Worm (Caenorhabditis elegans) whole organism, L1 larva: Measurements from ENCODE around the gene acox-1.6.

Experiments used
- C16A3.4 ChIP-seq: fragments of 150-350 bp; optimal IDR thresholded peaks from 2 replicates; lab custom pipeline; 2014; ENCODE audit warnings: missing biosample characterization, missing genetic modification characterization
- aly-2 ChIP-seq: fragments of 150-350 bp; optimal IDR thresholded peaks from 2 replicates; lab custom pipeline; 2014; ENCODE audit warnings: missing biosample characterization, missing genetic modification characterization
- ama-1 ChIP-seq: fragments of 150-350 bp; optimal IDR thresholded peaks from 2 replicates; lab custom pipeline; 2014
- ceh-63 ChIP-seq: fragments of 200-800 bp; sonication (Bioruptor generic); optimal IDR thresholded peaks from 2 replicates; lab custom pipeline; 2018; ENCODE audit warnings: mild to moderate bottlenecking, missing genetic modification characterization, missing compliant biosample characterization
- mab-9 ChIP-seq: fragments of 200-800 bp; sonication (Bioruptor generic); IDR thresholded peaks from 2 replicates; pipeline ENCODE4 v1.3.6; 2022; ENCODE audit warnings: missing genetic modification reagents, missing genetic modification characterization, missing compliant biosample characterization
- nhr-76 ChIP-seq: sonication (generic microtip); optimal IDR thresholded peaks from 2 replicates; lab custom pipeline; 2017; ENCODE audit warnings: missing biosample characterization, missing genetic modification characterization
- pax-3 ChIP-seq: fragments of 200-800 bp; sonication (Bioruptor generic); optimal IDR thresholded peaks from 2 replicates; lab custom pipeline; 2018; ENCODE audit warnings: mild to moderate bottlenecking, missing genetic modification characterization, moderate library complexity, missing compliant biosample characterization
- skn-1 ChIP-seq: fragments of 150-350 bp; optimal IDR thresholded peaks from 2 replicates; lab custom pipeline; 2014; ENCODE audit warnings: missing biosample characterization, missing genetic modification characterization
- snpc-4 ChIP-seq: fragments of 150-350 bp; optimal IDR thresholded peaks from 2 replicates; lab custom pipeline; 2014; ENCODE audit warnings: missing biosample characterization, missing genetic modification characterization
- unc-86 ChIP-seq: sonication (generic microtip); optimal IDR thresholded peaks from 2 replicates; lab custom pipeline; 2016; ENCODE audit warnings: missing genetic modification characterization, missing compliant biosample characterization

ce11 chrX:15828059-15828458, 10.3 kb downstream of the acox-1.6 start, which contains the start of gene Y7A5A.20:
- no peak for TF ChIP-seq aly-2
- no peak for TF ChIP-seq snpc-4 (tag; lab: Kevin White, UChicago)
- TF ChIP-seq ama-1 (lab: Kevin White, UChicago): no peak
- no peak for TF ChIP-seq nhr-76
- no peak for TF ChIP-seq mab-9 (GFP tag; lab: Robert Waterston, UW)
- no peak for TF ChIP-seq unc-86 (tag; lab: Kevin White, UChicago)
- no peak for TF ChIP-seq pax-3 (tag; lab: Kevin White, UChicago)
- no peak for TF ChIP-seq ceh-63 (GFP tag; lab: Kevin White, UChicago)
- no peak for TF ChIP-seq C16A3.4
- no peak for TF ChIP-seq skn-1 (tag; lab: Kevin White, UChicago)
